Worm (Caenorhabditis elegans) whole organism, young adult: ENCODE measurements around the gene grl-31.

Source experiments
- B0261.1 ChIP-seq: sonication (generic microtip); optimal IDR thresholded peaks from 2 replicates; lab custom pipeline; 2016; ENCODE audit warnings: mild to moderate bottlenecking, missing genetic modification characterization, moderate library complexity, missing compliant biosample characterization
- B0336.3 ChIP-seq: fragments of 200-800 bp; sonication (Bioruptor generic); IDR thresholded peaks from 2 replicates; pipeline ENCODE4 v1.3.6; 2022; ENCODE audit warnings: missing genetic modification characterization, missing compliant biosample characterization
- C06A6.2 ChIP-seq: fragments of 200-800 bp; sonication (Bioruptor generic); conservative IDR thresholded peaks from 2 replicates; pipeline ENCODE4 v1.3.6; 2022; ENCODE audit warnings: missing genetic modification characterization, missing compliant biosample characterization
- D2030.7 ChIP-seq: fragments of 200-800 bp; sonication (Bioruptor generic); IDR thresholded peaks from 2 replicates; pipeline ENCODE4 v1.3.6; 2022; ENCODE audit warnings: missing genetic modification reagents, missing genetic modification characterization, missing compliant biosample characterization
- F57A8.1 ChIP-seq: fragments of 200-800 bp; sonication (Bioruptor generic); optimal IDR thresholded peaks from 2 replicates; lab custom pipeline; 2018; ENCODE audit warnings: mild to moderate bottlenecking, missing genetic modification characterization, moderate library complexity, missing compliant biosample characterization
- Y53F4B.3 ChIP-seq: fragments of 200-800 bp; sonication (Bioruptor generic); IDR thresholded peaks from 2 replicates; pipeline ENCODE4 v1.3.6; 2022; ENCODE audit warnings: missing genetic modification reagents, missing genetic modification characterization, missing compliant biosample characterization
- akir-1 ChIP-seq: fragments of 200-800 bp; sonication (Bioruptor generic); optimal IDR thresholded peaks from 2 replicates; lab custom pipeline; 2018; ENCODE audit warnings: mild to moderate bottlenecking, missing genetic modification characterization, moderate library complexity, missing compliant biosample characterization
- aptf-3 ChIP-seq: fragments of 200-800 bp; sonication (Bioruptor generic); IDR thresholded peaks from 2 replicates; pipeline ENCODE4 v1.3.6; 2022; ENCODE audit warnings: missing genetic modification characterization, missing compliant biosample characterization
- attf-6 ChIP-seq: fragments of 200-800 bp; sonication (Bioruptor generic); IDR thresholded peaks from 2 replicates; pipeline ENCODE4 v1.3.6; 2022; ENCODE audit warnings: missing genetic modification reagents, missing genetic modification characterization, missing compliant biosample characterization
- bed-1 ChIP-seq: fragments of 200-800 bp; sonication (Bioruptor generic); IDR thresholded peaks from 2 replicates; pipeline ENCODE4 v1.3.6; 2022; ENCODE audit warnings: missing genetic modification reagents, missing genetic modification characterization, missing compliant biosample characterization
- ccch-3 ChIP-seq: fragments of 200-800 bp; sonication (Bioruptor generic); optimal IDR thresholded peaks from 2 replicates; lab custom pipeline; 2018; ENCODE audit warnings: mild to moderate bottlenecking, missing genetic modification characterization, missing compliant biosample characterization
- cebp-1 ChIP-seq, 2 experiments: fragments of 200-800 bp in 1 of 2; sonication (Bioruptor generic) in 1 of 2; sonication (generic microtip) in 1 of 2; IDR thresholded peaks in 1 of 2; optimal IDR thresholded peaks in 1 of 2; 2 replicates each; pipeline versions ENCODE4 v1.3.6 to Lab custom; 2017 to 2022; ENCODE audit warnings: missing compliant biosample characterization in 2 of 2, missing genetic modification characterization in 2 of 2, mild to moderate bottlenecking in 1 of 2, missing genetic modification reagents in 1 of 2, moderate library complexity in 1 of 2
- cebp-2 ChIP-seq: fragments of 200-800 bp; sonication (Bioruptor generic); IDR thresholded peaks from 2 replicates; pipeline ENCODE4 v1.3.6; 2022; ENCODE audit warnings: missing genetic modification characterization, missing compliant biosample characterization
- ceh-40 ChIP-seq: fragments of 200-800 bp; sonication (Bioruptor generic); IDR thresholded peaks from 2 replicates; pipeline ENCODE4 v1.3.6; 2022; ENCODE audit warnings: missing genetic modification characterization, missing compliant biosample characterization
- chd-7 ChIP-seq: sonication (generic microtip); optimal IDR thresholded peaks from 2 replicates; lab custom pipeline; 2016; ENCODE audit warnings: mild to moderate bottlenecking, missing genetic modification characterization, moderate library complexity, missing compliant biosample characterization
- dox-1 ChIP-seq: fragments of 200-800 bp; sonication (Bioruptor generic); IDR thresholded peaks from 2 replicates; pipeline ENCODE4 v1.3.6; 2022; ENCODE audit warnings: missing genetic modification reagents, missing genetic modification characterization, missing compliant biosample characterization
- egrh-3 ChIP-seq: fragments of 200-800 bp; sonication (Bioruptor generic); IDR thresholded peaks from 2 replicates; pipeline ENCODE4 v1.3.6; 2022; ENCODE audit warnings: missing genetic modification reagents, missing genetic modification characterization, missing compliant biosample characterization
- fkh-3 ChIP-seq: sonication (generic microtip); optimal IDR thresholded peaks from 2 replicates; lab custom pipeline; 2016; ENCODE audit warnings: mild to moderate bottlenecking, missing genetic modification characterization, missing compliant biosample characterization
- hsf-1 ChIP-seq: fragments of 200-800 bp; sonication (Bioruptor generic); IDR thresholded peaks from 2 replicates; pipeline ENCODE4 v1.3.6; 2022; ENCODE audit warnings: missing genetic modification reagents, missing genetic modification characterization, missing compliant biosample characterization
- lag-1 ChIP-seq: fragments of 200-800 bp; sonication (Bioruptor generic); IDR thresholded peaks from 2 replicates; pipeline ENCODE4 v1.3.6; 2022; ENCODE audit warnings: missing genetic modification reagents, missing genetic modification characterization, missing compliant biosample characterization
- lin-26 ChIP-seq: fragments of 200-800 bp; sonication (Bioruptor generic); IDR thresholded peaks from 2 replicates; pipeline ENCODE4 v1.3.6; 2022; ENCODE audit warnings: missing genetic modification reagents, missing genetic modification characterization, missing compliant biosample characterization
- lin-40 ChIP-seq: sonication (generic microtip); optimal IDR thresholded peaks from 2 replicates; lab custom pipeline; 2016; ENCODE audit warnings: missing genetic modification characterization, mild to moderate bottlenecking, missing compliant biosample characterization, missing genotype, missing genetic modification reagents
- madf-10 ChIP-seq: sonication (generic microtip); optimal IDR thresholded peaks from 2 replicates; lab custom pipeline; 2016; ENCODE audit warnings: mild to moderate bottlenecking, missing genetic modification characterization, missing compliant biosample characterization
- mel-28 ChIP-seq: sonication (generic microtip); optimal IDR thresholded peaks from 2 replicates; lab custom pipeline; 2016; ENCODE audit warnings: borderline replicate concordance, mild to moderate bottlenecking, missing genetic modification characterization, missing compliant biosample characterization
- nhr-179 ChIP-seq: sonication (generic microtip); optimal IDR thresholded peaks from 2 replicates; lab custom pipeline; 2016; ENCODE audit warnings: mild to moderate bottlenecking, missing genetic modification characterization, missing compliant biosample characterization
- nhr-80 ChIP-seq: sonication (generic microtip); optimal IDR thresholded peaks from 2 replicates; lab custom pipeline; 2016; ENCODE audit warnings: missing genetic modification characterization, missing compliant biosample characterization
- rcor-1 ChIP-seq: fragments of 200-800 bp; sonication (Bioruptor generic); IDR thresholded peaks from 2 replicates; pipeline ENCODE4 v1.3.6; 2022; ENCODE audit warnings: missing genetic modification reagents, missing genetic modification characterization, missing compliant biosample characterization
- rpc-1 ChIP-seq, 2 experiments: fragments of 150-350 bp in 1 of 2; sonication (generic microtip) in 1 of 2; optimal IDR thresholded peaks; 2 replicates each; lab custom pipeline; 2014 to 2018; ENCODE audit warnings: missing biosample characterization in 1 of 2, missing genetic modification characterization in 1 of 2, missing genetic modification reagents in 1 of 2, missing genotype in 1 of 2
- sea-2 ChIP-seq: fragments of 200-800 bp; sonication (Bioruptor generic); IDR thresholded peaks from 2 replicates; pipeline ENCODE4 v1.3.6; 2022; ENCODE audit warnings: missing genetic modification characterization, missing compliant biosample characterization
- snpc-1.1 ChIP-seq: sonication (generic microtip); optimal IDR thresholded peaks from 2 replicates; lab custom pipeline; 2017; ENCODE audit warnings: missing genetic modification characterization, mild to moderate bottlenecking, missing compliant biosample characterization, antibody characterized with exemption, moderate library complexity, missing genotype, missing genetic modification reagents; ENCODE audit not compliant: insufficient read depth
- snpc-1.3 ChIP-seq: sonication (generic microtip); optimal IDR thresholded peaks from 2 replicates; lab custom pipeline; 2017; ENCODE audit warnings: missing genetic modification characterization, mild to moderate bottlenecking, missing compliant biosample characterization, antibody characterized with exemption, moderate library complexity, missing genotype, missing genetic modification reagents; ENCODE audit not compliant: insufficient read depth
- snpc-4 ChIP-seq, 5 experiments: fragments of 150-350 bp in 1 of 5; sonication (generic microtip) in 4 of 5; optimal IDR thresholded peaks; 2 replicates each; lab custom pipeline; 2014 to 2018; ENCODE audit warnings: missing genetic modification characterization in 5 of 5, missing biosample characterization in 3 of 5, antibody characterized with exemption in 2 of 5, mild to moderate bottlenecking in 2 of 5, missing compliant biosample characterization in 2 of 5, missing genotype in 2 of 5, moderate library complexity in 2 of 5, missing genetic modification reagents in 1 of 5
- somi-1 ChIP-seq: fragments of 200-800 bp; sonication (Bioruptor generic); optimal IDR thresholded peaks from 2 replicates; lab custom pipeline; 2018; ENCODE audit warnings: mild to moderate bottlenecking, missing genetic modification characterization, missing compliant biosample characterization
- tbp1 ChIP-seq: fragments of 200-800 bp; sonication (Bioruptor generic); optimal IDR thresholded peaks from 2 replicates; lab custom pipeline; 2018; ENCODE audit warnings: mild to moderate bottlenecking, missing genetic modification characterization, missing compliant biosample characterization
- zfh-2 ChIP-seq: fragments of 200-800 bp; sonication (Bioruptor generic); conservative IDR thresholded peaks from 2 replicates; pipeline ENCODE4 v1.3.6; 2022; ENCODE audit warnings: missing genetic modification reagents, missing genetic modification characterization, missing compliant biosample characterization

grl-31 gene

DNA sequence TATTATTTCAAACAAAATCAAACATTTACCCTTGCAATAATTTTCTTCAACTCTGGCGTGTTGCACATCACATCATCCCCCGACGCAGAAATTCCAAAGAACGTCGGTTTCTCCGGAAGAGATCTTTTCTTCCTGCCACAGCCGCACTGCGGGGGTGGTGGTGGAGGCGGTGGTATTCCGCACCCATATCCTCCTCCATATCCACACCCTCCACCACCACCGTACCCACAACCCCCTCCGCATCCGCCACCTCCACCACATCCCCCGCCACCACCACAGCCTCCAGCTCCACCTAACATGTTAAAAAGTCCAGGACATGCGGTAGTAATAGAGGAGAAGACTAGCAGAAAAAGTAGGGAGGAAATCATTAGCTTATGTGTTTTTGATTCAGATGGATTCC, 2.7 kb downstream of the grl-31 start, which contains the start of gene grl-29:
grl-29 (minus strand) TSS at position 368 of the 400 bp plus-strand sequence.
- peak; percentile 74; the same call in 1 of the 2 replicates for TF ChIP-seq egrh-3
- TF ChIP-seq zfh-2 (GFP tag; lab: Robert Waterston, UW): peak; percentile 85
- no peak for TF ChIP-seq fkh-3

DNA sequence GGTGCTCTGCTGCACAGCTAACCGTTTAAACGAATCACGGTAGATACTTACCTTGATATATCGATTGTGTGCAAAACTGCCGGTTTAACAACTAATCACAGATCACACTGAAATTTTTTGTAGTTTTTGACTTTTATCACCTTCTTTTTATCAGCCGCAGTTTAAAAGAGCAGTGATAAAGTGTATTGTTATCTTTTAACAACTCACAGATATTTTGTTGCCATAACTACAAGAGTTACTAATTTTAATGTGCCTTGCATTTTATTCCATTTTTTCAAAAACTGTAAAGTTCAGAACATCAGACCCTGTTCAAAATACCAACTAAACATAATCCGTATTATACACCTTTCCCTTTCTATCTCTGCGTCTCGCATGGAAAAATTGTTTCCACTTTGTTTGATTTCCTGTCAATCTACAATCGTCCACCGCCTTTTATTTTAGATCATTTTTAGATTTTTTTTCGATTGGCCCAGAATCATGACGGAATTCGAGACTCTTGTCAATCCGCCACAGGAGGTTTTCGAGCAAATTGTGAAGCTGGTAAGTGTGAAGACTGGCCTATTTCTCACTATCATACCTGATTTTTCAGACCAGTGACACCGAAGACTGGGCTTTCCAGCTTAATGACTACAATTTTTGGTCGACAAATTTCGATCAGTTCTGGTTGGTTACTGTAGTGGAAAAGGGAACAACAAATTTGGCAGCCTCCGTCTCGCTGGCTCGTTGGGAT, 4.7 kb downstream of the grl-31 start, which contains the start of gene T24A6.20:
T24A6.20 (plus strand) TSS at position 395 of the 730 bp plus-strand sequence.
- TF ChIP-seq nhr-80 (tag; lab: Kevin White, UChicago): peak; percentile 56
- no peak for TF ChIP-seq ccch-3 (GFP tag; lab: Kevin White, UChicago)

DNA sequence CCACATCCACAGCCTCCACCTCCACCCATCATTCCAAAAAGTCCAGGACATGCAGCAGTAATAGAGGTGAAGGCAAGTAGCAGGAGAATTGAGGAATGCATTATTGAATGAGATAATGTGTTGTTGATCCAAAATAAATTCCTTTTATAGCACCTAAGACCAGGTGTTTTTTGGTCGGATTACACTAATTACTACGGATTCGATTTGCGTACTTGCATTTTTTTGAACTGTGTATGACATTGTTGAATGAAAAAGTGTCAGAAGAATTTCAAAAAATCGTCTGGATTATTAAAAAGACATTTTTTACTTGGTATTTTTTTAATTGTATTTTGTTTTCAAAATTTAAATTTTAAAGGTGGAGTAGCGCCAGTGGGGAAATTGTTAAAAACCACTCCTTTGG, 5.8 kb downstream of the grl-31 start, which contains the start of gene grl-28:
grl-28 (minus strand) TSS at position 101 of the 400 bp plus-strand sequence.
- TF ChIP-seq hsf-1 (GFP tag; lab: Robert Waterston, UW) (no peak), sea-2 (GFP tag; lab: Robert Waterston, UW) (no peak), B0261.1 (no peak), cebp-2 (no peak), chd-7 (tag; lab: Kevin White, UChicago) (no peak), lin-40 (tag; lab: Kevin White, UChicago) (no peak), snpc-1.1 (tag; lab: Kevin White, UChicago) (no peak)

DNA sequence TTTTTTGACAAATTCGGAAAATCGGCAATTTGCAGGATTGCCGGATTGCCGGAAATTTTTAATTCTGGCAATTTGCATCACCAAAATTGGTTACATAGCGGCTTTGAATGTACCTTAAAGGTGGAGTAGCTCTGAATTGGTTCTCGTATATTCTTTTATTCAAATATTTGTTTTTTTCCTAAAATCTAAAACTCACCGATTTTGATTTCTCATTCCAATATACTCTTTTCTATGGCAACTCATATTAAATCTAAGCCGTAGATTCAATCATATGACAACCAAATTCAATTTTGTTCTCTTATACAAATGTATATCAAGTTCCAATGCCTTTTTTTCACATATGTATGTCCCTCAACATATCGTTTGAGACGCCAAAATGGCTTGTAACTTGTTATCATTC, 8.0 kb downstream of the grl-31 start, which contains the start of gene sri-21:
sri-21 (plus strand) TSS at position 301 of the 400 bp plus-strand sequence.
- TF ChIP-seq D2030.7 (no peak), dox-1 (no peak), cebp-1 (GFP tag; IDR thresholded peaks at IDR 0.05; lab: Robert Waterston, UW) (no peak), cebp-1 (tag; optimal IDR thresholded peaks at IDR 0.05; lab: Kevin White, UChicago) (no peak), egrh-3 (no peak), nhr-179 (tag; lab: Kevin White, UChicago) (no peak), lin-26 (no peak), B0336.3 (GFP tag; lab: Robert Waterston, UW) (no peak), bed-1 (GFP tag; lab: Robert Waterston, UW) (no peak), Y53F4B.3 (no peak), mel-28 (tag; lab: Kevin White, UChicago) (no peak), madf-10 (no peak), fkh-3 (no peak), ceh-40 (GFP tag; lab: Robert Waterston, UW) (no peak), F57A8.1 (GFP tag; lab: Kevin White, UChicago) (no peak), rpc-1 (optimal IDR thresholded peaks at IDR 0.05; lab: Kevin White, UChicago) (no peak), rpc-1 (tag; optimal IDR thresholded peaks at IDR 0.05; lab: Kevin White, UChicago) (no peak), attf-6 (no peak), akir-1 (no peak)
- TF ChIP-seq, all 124 proteins: peak for 0

DNA sequence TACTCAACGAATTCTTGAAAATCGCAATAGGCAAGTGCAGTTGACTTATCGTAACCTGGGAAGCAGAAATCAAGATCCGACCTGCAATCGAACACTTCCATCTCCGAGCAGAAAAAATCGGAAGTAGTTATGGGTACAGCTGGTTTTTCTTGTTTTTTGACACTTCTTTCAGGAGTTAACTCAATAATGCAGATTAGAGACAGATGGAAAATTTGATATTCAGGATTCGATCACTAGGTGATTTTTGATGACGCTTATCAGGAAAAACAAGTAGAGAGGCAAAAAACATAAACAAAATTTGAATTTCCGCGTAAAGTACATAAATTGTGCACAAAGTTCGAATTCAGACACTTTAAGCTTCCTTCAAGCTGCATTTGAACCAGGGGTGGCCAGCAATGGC, 8.8 kb downstream of the grl-31 start, which contains the start of gene srw-130:
srw-130 (minus strand) TSS at position 101 of the 400 bp plus-strand sequence.
- TF ChIP-seq snpc-1.1 (tag; lab: Kevin White, UChicago): no peak
- TF ChIP-seq hsf-1 (GFP tag; lab: Robert Waterston, UW): no peak
- no peak for TF ChIP-seq C06A6.2 (GFP tag; lab: Robert Waterston, UW)
- TF ChIP-seq snpc-1.3 (tag; lab: Kevin White, UChicago): no peak
- TF ChIP-seq tbp1: no peak
- TF ChIP-seq somi-1 (GFP tag; lab: Kevin White, UChicago): no peak
- TF ChIP-seq egrh-3: no peak
- TF ChIP-seq lag-1: no peak
- no peak for TF ChIP-seq snpc-4 (GFP tag; optimal IDR thresholded peaks at IDR 0.05; lab: Kevin White, UChicago)
- TF ChIP-seq snpc-4 (tag; optimal IDR thresholded peaks at IDR 0.05; lab: Kevin White, UChicago): no peak
- TF ChIP-seq rcor-1 (GFP tag; lab: Robert Waterston, UW): no peak
- no peak for TF ChIP-seq B0261.1
- TF ChIP-seq aptf-3 (GFP tag; lab: Robert Waterston, UW): no peak
